Fruit fly (Drosophila melanogaster) whole organism, embryonic: ENCODE results near the gene Sema5c.

Experiments used
- CG11504 ChIP-seq: fragments of 200-800 bp; sonication (Bioruptor generic); optimal IDR thresholded peaks from 3 replicates; lab custom pipeline; 2019; ENCODE audit warnings: missing biosample characterization, mild to moderate bottlenecking, missing genetic modification characterization, moderate library complexity
- CG3726 ChIP-seq: fragments of 200-800 bp; sonication (Bioruptor generic); IDR thresholded peaks from 3 replicates; pipeline ENCODE4, ENCODE4 v1.3.6; 2022; ENCODE audit warnings: missing biosample characterization, missing genetic modification characterization
- CG6654 ChIP-seq: fragments of 200-800 bp; sonication (Bioruptor generic); optimal IDR thresholded peaks from 2 replicates; lab custom pipeline; 2017; ENCODE audit warnings: missing biosample characterization, mild to moderate bottlenecking, missing genetic modification characterization
- Dek ChIP-seq: fragments of 200-800 bp; sonication (Bioruptor generic); optimal IDR thresholded peaks from 3 replicates; lab custom pipeline; 2019; ENCODE audit warnings: missing biosample characterization, mild to moderate bottlenecking, missing genetic modification characterization, moderate library complexity
- Lhr ChIP-seq: fragments of 200-800 bp; sonication (Bioruptor generic); optimal IDR thresholded peaks from 3 replicates; lab custom pipeline; 2017; ENCODE audit warnings: mild to moderate bottlenecking, missing biosample characterization, missing genetic modification reagents, missing genetic modification characterization
- emc ChIP-seq: fragments of 200-800 bp; sonication (Bioruptor generic); optimal IDR thresholded peaks from 2 replicates; lab custom pipeline; 2016; ENCODE audit warnings: missing biosample characterization, missing genetic modification characterization
- hkb ChIP-seq, 2 experiments: fragments of 200-800 bp in 1 of 2; fragments of >200 bp in 1 of 2; sonication (Bioruptor generic) in 1 of 2; IDR thresholded peaks in 1 of 2; optimal IDR thresholded peaks in 1 of 2; 2 replicates each; pipeline versions ENCODE4 v1.3.6 to Lab custom; 2017 to 2022; ENCODE audit warnings: missing biosample characterization in 1 of 2, missing genetic modification characterization in 1 of 2
- repo ChIP-seq: fragments of 200-800 bp; sonication (Bioruptor generic); optimal IDR thresholded peaks from 2 replicates; lab custom pipeline; 2016; ENCODE audit warnings: missing biosample characterization, missing genetic modification characterization

DNA sequence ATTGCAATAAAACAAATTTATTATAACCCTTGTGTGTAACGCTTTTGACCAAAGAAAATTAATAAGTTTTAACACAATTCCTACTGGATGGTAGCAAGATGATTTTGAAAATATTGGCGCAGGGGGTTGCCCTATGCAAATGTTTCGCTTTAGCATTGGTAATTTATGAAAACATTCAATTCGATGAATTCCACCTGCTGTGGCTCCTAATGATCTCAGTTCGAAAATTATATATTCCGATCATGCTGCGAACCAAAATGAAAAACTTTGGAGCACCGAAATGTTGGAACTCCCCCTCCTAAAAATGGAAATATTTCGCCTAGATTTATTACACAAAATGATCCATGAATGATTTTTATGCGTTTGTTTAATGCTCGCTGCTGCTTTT, 4.1 kb upstream of the Sema5c start:
- TF ChIP-seq emc (GFP tag; lab: Kevin White, UChicago) (no peak), CG11504 (tag; lab: Kevin White, UChicago) (no peak), Lhr (GFP tag; lab: Kevin White, UChicago) (no peak), Dek (tag; lab: Kevin White, UChicago) (no peak), repo (GFP tag; lab: Kevin White, UChicago) (no peak), hkb (optimal IDR thresholded peaks at IDR 0.05; lab: Kevin White, UChicago) (no peak), hkb (GFP tag; IDR thresholded peaks at IDR 0.05; lab: Robert Waterston, UW) (no peak), CG3726 (no peak), CG6654 (GFP tag; lab: Kevin White, UChicago) (no peak)
